Fruit fly (Drosophila melanogaster) Kc167 (cell line): ENCODE results near the gene ais.

ENCODE experiments used
- insv ChIP-seq: fragments of >200 bp; optimal IDR thresholded peaks from 3 replicates; lab custom pipeline; 2018; ENCODE audit warnings: missing external identifiers
- psq ChIP-seq: fragments of >200 bp; optimal IDR thresholded peaks from 2 replicates; lab custom pipeline; 2017; ENCODE audit warnings: missing external identifiers

DNA sequence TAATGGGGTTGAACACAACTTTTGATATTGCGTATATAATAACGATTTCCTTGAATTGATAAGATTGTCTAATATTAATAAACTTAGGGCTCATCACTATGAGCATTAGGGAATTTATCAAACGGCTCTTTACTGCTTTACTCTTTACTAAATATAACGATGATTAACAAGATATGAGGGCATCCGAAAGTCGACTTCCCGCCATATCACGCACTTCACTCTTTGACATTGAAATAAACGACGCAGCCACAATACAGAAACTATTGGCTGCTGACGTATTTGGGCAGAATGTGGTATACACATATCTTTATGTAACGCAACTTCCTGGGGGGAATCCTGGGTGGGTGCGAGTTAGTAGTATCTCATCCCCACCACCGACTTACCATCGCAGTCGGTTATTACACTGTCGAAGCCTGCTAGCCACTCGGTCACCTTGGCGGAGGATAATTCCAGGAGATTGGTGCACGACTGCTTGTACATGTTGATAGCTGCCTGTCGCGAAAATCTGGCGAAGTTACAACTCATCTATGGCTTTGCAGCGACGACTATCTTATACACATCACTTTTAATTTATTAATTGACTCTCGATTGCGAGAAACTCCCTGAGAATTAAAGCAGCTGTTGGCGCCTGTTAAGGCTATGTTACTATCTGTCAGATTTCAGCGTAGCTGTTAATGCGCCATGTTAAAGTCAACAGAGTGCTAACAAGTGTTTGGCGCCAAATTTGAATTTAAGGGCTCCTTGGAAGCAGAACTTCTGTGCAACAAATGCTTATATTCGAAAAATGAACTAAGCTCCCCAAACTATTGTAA, 38.6 kb upstream of the ais start, which contains the start of gene CG5567:
- TF ChIP-seq insv (lab: Kevin White, UChicago) (no peak), psq (lab: Kevin White, UChicago) (no peak)
